Worm (Caenorhabditis elegans): Measurements from ENCODE around the gene C56G2.15.

- TF ChIP-seq daf-12 (tag; optimal IDR thresholded peaks at IDR 0.05) (no peak), ZK337.2 (GFP tag; IDR thresholded peaks at IDR 0.05) (no peak), madf-9 (GFP tag; conservative IDR thresholded peaks at IDR 0.05) (no peak), ama-1 (optimal IDR thresholded peaks at IDR 0.05) (no peak), nhr-237 (tag; optimal IDR thresholded peaks at IDR 0.05) (no peak), jun-1 (tag; optimal IDR thresholded peaks at IDR 0.05) (no peak)
Observed at ce11 chrIII:6398124-6398523, 30.4 kb upstream of the C56G2.15 start.

Measured in whole organism, L4 larva.